Worm (Caenorhabditis elegans): ENCODE data around the gene asp-4.

DNA sequence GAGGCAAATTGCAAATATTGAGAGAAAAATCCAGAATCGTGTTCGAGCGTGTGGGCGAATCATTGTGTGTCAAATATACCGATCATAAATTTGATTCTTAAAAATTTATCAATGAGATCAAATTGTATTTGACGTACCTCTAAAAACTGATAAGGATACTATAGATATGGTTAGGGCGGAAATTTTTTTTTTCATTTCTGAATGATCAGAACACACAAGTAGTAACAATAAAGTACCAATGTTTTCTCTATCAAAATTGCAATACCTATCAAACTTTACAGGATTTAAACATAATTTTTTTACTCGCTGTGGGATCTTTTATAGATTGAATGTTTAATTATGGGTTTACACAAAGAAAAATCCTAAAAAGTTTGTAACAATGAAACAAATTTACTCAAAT, 11.0 kb upstream of the asp-4 start, which contains the start of gene bgnt-1.5:
- TF ChIP-seq ceh-58 (GFP tag; IDR thresholded peaks at IDR 0.05) = no peak
- no peak for TF ChIP-seq efl-1 (GFP tag; optimal IDR thresholded peaks at IDR 0.05)
- TF ChIP-seq ztf-22 (GFP tag; optimal IDR thresholded peaks at IDR 0.05) = no peak
- TF ChIP-seq D2030.7 (GFP tag; IDR thresholded peaks at IDR 0.05) = no peak

All from whole organism, young adult.